Fruit fly (Drosophila melanogaster) Kc167 (cell line): ENCODE results near the gene plx.

Source experiments
- Myc ChIP-seq: fragments of >200 bp; optimal IDR thresholded peaks from 2 replicates; lab custom pipeline; 2017; ENCODE audit warnings: missing external identifiers
- psq ChIP-seq: fragments of >200 bp; optimal IDR thresholded peaks from 2 replicates; lab custom pipeline; 2017; ENCODE audit warnings: missing external identifiers

- TF ChIP-seq Myc (lab: Kevin White, UChicago) (no peak), psq (no peak)
These were observed 31.8 kb upstream of the plx start for dm6 chr3R:5653887-5654286.
